Worm (Caenorhabditis elegans) whole organism, young adult: ENCODE measurements around the gene acr-23.

ENCODE experiments used
- F23B12.7 ChIP-seq: sonication (generic microtip); optimal IDR thresholded peaks from 2 replicates; lab custom pipeline; 2017; ENCODE audit warnings: missing genetic modification characterization, mild to moderate bottlenecking, missing compliant biosample characterization, antibody characterized with exemption, moderate library complexity; ENCODE audit not compliant: insufficient read depth
- ama-1 ChIP-seq, 3 experiments: fragments of 150-350 bp in 1 of 3; sonication (generic microtip) in 2 of 3; optimal IDR thresholded peaks; 2 replicates each; lab custom pipeline; 2014 to 2018; ENCODE audit warnings: missing biosample characterization in 2 of 3, missing genetic modification characterization in 2 of 3, missing genetic modification reagents in 2 of 3
- atf-7 ChIP-seq: sonication (generic microtip); optimal IDR thresholded peaks from 2 replicates; lab custom pipeline; 2017; ENCODE audit warnings: mild to moderate bottlenecking, missing genetic modification characterization, missing compliant biosample characterization
- bed-2 ChIP-seq: fragments of 200-800 bp; sonication (Bioruptor generic); IDR thresholded peaks from 2 replicates; pipeline ENCODE4 v1.3.6; 2022; ENCODE audit warnings: missing genetic modification reagents, missing genetic modification characterization, missing compliant biosample characterization
- chd-7 ChIP-seq: sonication (generic microtip); optimal IDR thresholded peaks from 2 replicates; lab custom pipeline; 2016; ENCODE audit warnings: mild to moderate bottlenecking, missing genetic modification characterization, moderate library complexity, missing compliant biosample characterization
- fkh-3 ChIP-seq: sonication (generic microtip); optimal IDR thresholded peaks from 2 replicates; lab custom pipeline; 2016; ENCODE audit warnings: mild to moderate bottlenecking, missing genetic modification characterization, missing compliant biosample characterization
- hlh-12 ChIP-seq: sonication (generic microtip); optimal IDR thresholded peaks from 2 replicates; lab custom pipeline; 2016; ENCODE audit warnings: missing genetic modification characterization, missing compliant biosample characterization
- lag-1 ChIP-seq: fragments of 200-800 bp; sonication (Bioruptor generic); IDR thresholded peaks from 2 replicates; pipeline ENCODE4 v1.3.6; 2022; ENCODE audit warnings: missing genetic modification reagents, missing genetic modification characterization, missing compliant biosample characterization
- lin-40 ChIP-seq: sonication (generic microtip); optimal IDR thresholded peaks from 2 replicates; lab custom pipeline; 2016; ENCODE audit warnings: missing genetic modification characterization, mild to moderate bottlenecking, missing compliant biosample characterization, missing genotype, missing genetic modification reagents
- nhr-27 ChIP-seq: fragments of 200-800 bp; sonication (Bioruptor generic); optimal IDR thresholded peaks from 2 replicates; lab custom pipeline; 2018; ENCODE audit warnings: mild to moderate bottlenecking, missing genetic modification characterization, moderate library complexity, missing compliant biosample characterization
- nhr-90 ChIP-seq: sonication (generic microtip); optimal IDR thresholded peaks from 2 replicates; lab custom pipeline; 2016; ENCODE audit warnings: missing genotype, mild to moderate bottlenecking, missing genetic modification characterization, missing compliant biosample characterization
- rpc-1 ChIP-seq, 2 experiments: fragments of 150-350 bp in 1 of 2; sonication (generic microtip) in 1 of 2; optimal IDR thresholded peaks; 2 replicates each; lab custom pipeline; 2014 to 2018; ENCODE audit warnings: missing biosample characterization in 1 of 2, missing genetic modification characterization in 1 of 2, missing genetic modification reagents in 1 of 2, missing genotype in 1 of 2
- sdz-38 ChIP-seq: sonication (generic microtip); optimal IDR thresholded peaks from 2 replicates; lab custom pipeline; 2016; ENCODE audit warnings: missing genotype, missing genetic modification characterization, missing compliant biosample characterization

- TF ChIP-seq atf-7 (tag; lab: Kevin White, UChicago), result no peak
- TF ChIP-seq nhr-27, result no peak
- no peak for TF ChIP-seq ama-1 (optimal IDR thresholded peaks at IDR 0.05; lab: Kevin White, UChicago)
- no peak for TF ChIP-seq ama-1 (GFP tag; optimal IDR thresholded peaks at IDR 0.05; lab: Kevin White, UChicago)
- TF ChIP-seq lin-40 (tag; lab: Kevin White, UChicago), result no peak
- TF ChIP-seq hlh-12 (tag; lab: Kevin White, UChicago), result no peak
- TF ChIP-seq sdz-38 (tag; lab: Kevin White, UChicago), result no peak
- no peak for TF ChIP-seq rpc-1 (optimal IDR thresholded peaks at IDR 0.05; lab: Kevin White, UChicago)
- TF ChIP-seq rpc-1 (tag; optimal IDR thresholded peaks at IDR 0.05; lab: Kevin White, UChicago), result no peak
- no peak for TF ChIP-seq chd-7
- TF ChIP-seq bed-2, result no peak
- TF ChIP-seq nhr-90 (tag; lab: Kevin White, UChicago), result no peak
- TF ChIP-seq lag-1 (GFP tag; lab: Robert Waterston, UW), result no peak
- TF ChIP-seq F23B12.7 (tag; lab: Kevin White, UChicago), result no peak
- TF ChIP-seq fkh-3 (tag; lab: Kevin White, UChicago), result no peak
These were observed 13.7 kb upstream of the acr-23 start, which contains the start of gene pals-33 for ce11 chrV:3673080-3673479.
